Worm (Caenorhabditis elegans) whole organism, late embryonic: ENCODE results near the gene Y41E3.1.

Experiments used
- ceh-14 ChIP-seq: sonication (generic microtip); optimal IDR thresholded peaks from 2 replicates; lab custom pipeline; 2016; ENCODE audit warnings: missing genotype, missing genetic modification characterization, missing compliant biosample characterization
- elt-2 ChIP-seq: sonication (generic microtip); optimal IDR thresholded peaks from 2 replicates; lab custom pipeline; 2016; ENCODE audit warnings: missing genetic modification reagents, missing genetic modification characterization, missing compliant biosample characterization
- hlh-8 ChIP-seq: sonication (generic microtip); optimal IDR thresholded peaks from 2 replicates; lab custom pipeline; 2016; ENCODE audit warnings: missing genotype, missing genetic modification characterization, missing compliant biosample characterization
- pha-4 ChIP-seq: fragments of 150-350 bp; optimal IDR thresholded peaks from 2 replicates; lab custom pipeline; 2018; ENCODE audit warnings: missing biosample characterization, missing genetic modification reagents, missing genetic modification characterization
- tbx-2 ChIP-seq: sonication (generic microtip); optimal IDR thresholded peaks from 2 replicates; lab custom pipeline; 2016; ENCODE audit warnings: missing genetic modification characterization, missing compliant biosample characterization

ce11 chrIV:14954842-14955241, 3.8 kb downstream of the Y41E3.1 start:
- TF ChIP-seq ceh-14 = no peak
- no peak for TF ChIP-seq elt-2
- no peak for TF ChIP-seq pha-4 (tag; lab: Kevin White, UChicago)
- no peak for TF ChIP-seq tbx-2
- TF ChIP-seq hlh-8 (tag; lab: Kevin White, UChicago) = no peak
